Fruit fly (Drosophila melanogaster) whole organism, embryonic: ENCODE data around the gene CG13377.

ENCODE experiments used
- Aef1 ChIP-seq: fragments of 200-800 bp; sonication (Bioruptor generic); IDR thresholded peaks from 3 replicates; pipeline ENCODE4 v1.3.6; 2022; ENCODE audit warnings: missing biosample characterization, missing genetic modification characterization
- Atf6 ChIP-seq: fragments of 200-800 bp; sonication (Bioruptor generic); IDR thresholded peaks from 2 replicates; pipeline ENCODE4 v1.3.6; 2022; ENCODE audit warnings: missing biosample characterization, missing genetic modification characterization
- BtbVII ChIP-seq: fragments of 200-800 bp; sonication (Bioruptor generic); optimal IDR thresholded peaks from 3 replicates; lab custom pipeline; 2017; ENCODE audit warnings: missing biosample characterization, mild to moderate bottlenecking, missing genetic modification characterization
- CG10209 ChIP-seq: fragments of 200-800 bp; sonication (Bioruptor generic); optimal IDR thresholded peaks from 3 replicates; lab custom pipeline; 2017; ENCODE audit warnings: missing biosample characterization, mild to moderate bottlenecking, missing genetic modification characterization, missing genetic modification reagents
- CG1024 ChIP-seq: fragments of 200-800 bp; sonication (Bioruptor generic); IDR thresholded peaks from 2 replicates; pipeline ENCODE4 v1.3.6; 2022; ENCODE audit warnings: missing biosample characterization, missing genetic modification characterization
- CG10366 ChIP-seq: fragments of 200-800 bp; sonication (Bioruptor generic); IDR thresholded peaks from 2 replicates; pipeline ENCODE4 v1.3.6; 2022; ENCODE audit warnings: missing biosample characterization, missing genetic modification characterization
- CG10959 ChIP-seq: fragments of 200-800 bp; sonication (Bioruptor generic); IDR thresholded peaks from 2 replicates; pipeline ENCODE4 v1.3.6; 2022; ENCODE audit warnings: missing biosample characterization, missing genetic modification characterization
- CG11093 ChIP-seq: fragments of 200-800 bp; sonication (Bioruptor generic); IDR thresholded peaks from 3 replicates; pipeline ENCODE4 v1.3.6; 2022; ENCODE audit warnings: missing biosample characterization, missing genetic modification characterization
- CG13287 ChIP-seq: fragments of 200-800 bp; sonication (Bioruptor generic); IDR thresholded peaks from 2 replicates; pipeline ENCODE4 v1.3.6; 2022; ENCODE audit warnings: missing biosample characterization, missing genetic modification characterization; ENCODE audit not compliant: partially characterized antibody
- CG13624 ChIP-seq: fragments of 200-800 bp; sonication (Bioruptor generic); optimal IDR thresholded peaks from 2 replicates; lab custom pipeline; 2016; ENCODE audit warnings: missing biosample characterization, missing genetic modification characterization
- CG15514 ChIP-seq: fragments of 200-800 bp; sonication (Bioruptor generic); optimal IDR thresholded peaks from 3 replicates; lab custom pipeline; 2017; ENCODE audit warnings: missing biosample characterization, missing genetic modification characterization, mild to moderate bottlenecking, moderate library complexity, missing genetic modification reagents
- CG1647 ChIP-seq: fragments of 200-800 bp; sonication (Bioruptor generic); optimal IDR thresholded peaks from 3 replicates; lab custom pipeline; 2016; ENCODE audit warnings: missing biosample characterization, missing genetic modification characterization
- CG17612 ChIP-seq: fragments of 200-800 bp; sonication (Bioruptor generic); IDR thresholded peaks from 2 replicates; pipeline ENCODE4 v1.3.6; 2022; ENCODE audit warnings: missing biosample characterization, missing genetic modification characterization
- CG18011 ChIP-seq: fragments of 200-800 bp; sonication (Bioruptor generic); optimal IDR thresholded peaks from 2 replicates; lab custom pipeline; 2017; ENCODE audit warnings: missing biosample characterization, missing genetic modification characterization, mild to moderate bottlenecking, moderate library complexity, missing genotype
- CG3163 ChIP-seq: fragments of 200-800 bp; sonication (Bioruptor generic); optimal IDR thresholded peaks from 3 replicates; lab custom pipeline; 2016; ENCODE audit warnings: missing biosample characterization, missing genetic modification characterization
- CG32532 ChIP-seq: fragments of 200-800 bp; sonication (Bioruptor generic); IDR thresholded peaks from 2 replicates; pipeline ENCODE4 v1.3.6; 2022; ENCODE audit warnings: missing biosample characterization, missing genetic modification characterization
- CG4707 ChIP-seq: fragments of 200-800 bp; sonication (Bioruptor generic); optimal IDR thresholded peaks from 2 replicates; lab custom pipeline; 2018; ENCODE audit warnings: missing biosample characterization, mild to moderate bottlenecking, missing genetic modification characterization, moderate library complexity
- CG4730 ChIP-seq: fragments of 200-800 bp; sonication (Bioruptor generic); IDR thresholded peaks from 2 replicates; pipeline ENCODE4 v1.3.6; 2022; ENCODE audit warnings: missing biosample characterization, missing genetic modification characterization
- CG6175 ChIP-seq: fragments of 200-800 bp; sonication (Bioruptor generic); IDR thresholded peaks from 3 replicates; pipeline ENCODE4 v1.3.6; 2022; ENCODE audit warnings: missing biosample characterization, missing genetic modification characterization
- CG6683 ChIP-seq: fragments of 200-800 bp; sonication (Bioruptor generic); optimal IDR thresholded peaks from 2 replicates; lab custom pipeline; 2017; ENCODE audit warnings: missing biosample characterization, mild to moderate bottlenecking, missing genetic modification characterization, missing genetic modification reagents
- CG7372 ChIP-seq: fragments of 200-800 bp; sonication (Bioruptor generic); IDR thresholded peaks from 2 replicates; pipeline ENCODE4 v1.3.6; 2022; ENCODE audit warnings: missing biosample characterization, missing genetic modification characterization
- CG7928 ChIP-seq: fragments of 200-800 bp; sonication (Bioruptor generic); optimal IDR thresholded peaks from 2 replicates; lab custom pipeline; 2017; ENCODE audit warnings: missing biosample characterization, mild to moderate bottlenecking, missing genetic modification characterization
- CG7987 ChIP-seq: fragments of 200-800 bp; sonication (Bioruptor generic); optimal IDR thresholded peaks from 2 replicates; lab custom pipeline; 2018; ENCODE audit warnings: missing biosample characterization, mild to moderate bottlenecking, missing genetic modification characterization, moderate library complexity
- CG9215 ChIP-seq: fragments of 200-800 bp; sonication (Bioruptor generic); IDR thresholded peaks from 2 replicates; pipeline ENCODE4 v1.3.6; 2022; ENCODE audit warnings: missing biosample characterization, missing genetic modification characterization
- CG9609 ChIP-seq: fragments of 200-800 bp; sonication (Bioruptor generic); optimal IDR thresholded peaks from 3 replicates; lab custom pipeline; 2016; ENCODE audit warnings: missing biosample characterization, missing genetic modification characterization
- CG9727 ChIP-seq: fragments of 200-800 bp; sonication (Bioruptor generic); optimal IDR thresholded peaks from 3 replicates; lab custom pipeline; 2017; ENCODE audit warnings: missing biosample characterization, mild to moderate bottlenecking, missing genetic modification characterization
- D ChIP-seq, 2 experiments: fragments of 200-800 bp in 1 of 2; fragments of >200 bp in 1 of 2; sonication (Bioruptor generic) in 1 of 2; optimal IDR thresholded peaks; 2 replicates in 1 of 2; 3 replicates in 1 of 2; lab custom pipeline; 2017; ENCODE audit warnings: mild to moderate bottlenecking in 1 of 2, missing biosample characterization in 1 of 2, missing genetic modification characterization in 1 of 2, missing genetic modification reagents in 1 of 2
- D19A ChIP-seq: fragments of 200-800 bp; optimal IDR thresholded peaks from 3 replicates; lab custom pipeline; 2019; ENCODE audit warnings: missing biosample characterization, mild to moderate bottlenecking, missing genetic modification characterization, moderate library complexity
- Gug ChIP-seq: fragments of 200-800 bp; sonication (Bioruptor generic); IDR thresholded peaks from 4 replicates; pipeline ENCODE4 v1.3.6; 2022; ENCODE audit warnings: missing biosample characterization, missing genetic modification characterization
- Hmr ChIP-seq: fragments of 200-800 bp; sonication (Bioruptor generic); optimal IDR thresholded peaks from 3 replicates; lab custom pipeline; 2017; ENCODE audit warnings: mild to moderate bottlenecking, missing biosample characterization, missing genetic modification reagents, missing genetic modification characterization
- Lim3 ChIP-seq: fragments of 200-800 bp; sonication (Bioruptor generic); IDR thresholded peaks from 2 replicates; pipeline ENCODE4 v1.3.6; 2022; ENCODE audit warnings: missing biosample characterization, missing genetic modification characterization
- Nf-YB ChIP-seq: fragments of 200-800 bp; sonication (Bioruptor generic); optimal IDR thresholded peaks from 3 replicates; lab custom pipeline; 2019; ENCODE audit warnings: missing biosample characterization, mild to moderate bottlenecking, missing genetic modification characterization, moderate library complexity
- Nf-YC ChIP-seq: fragments of 200-800 bp; optimal IDR thresholded peaks from 3 replicates; lab custom pipeline; 2019; ENCODE audit warnings: missing biosample characterization, mild to moderate bottlenecking, missing genetic modification characterization, moderate library complexity
- Oaz ChIP-seq: fragments of 200-800 bp; sonication (Bioruptor generic); IDR thresholded peaks from 2 replicates; pipeline ENCODE4 v1.3.6; 2022; ENCODE audit warnings: missing biosample characterization, missing genetic modification characterization
- Pdp1 ChIP-seq, 2 experiments: fragments of 200-800 bp; sonication (Bioruptor generic); optimal IDR thresholded peaks; 3 replicates each; lab custom pipeline; 2016; ENCODE audit warnings: missing biosample characterization in 2 of 2, missing genetic modification characterization in 2 of 2, mild to moderate bottlenecking in 1 of 2, moderate library complexity in 1 of 2
- Rfx ChIP-seq: fragments of 200-800 bp; sonication (Bioruptor generic); IDR thresholded peaks from 2 replicates; pipeline ENCODE4 v1.3.6; 2022; ENCODE audit warnings: missing biosample characterization, missing genetic modification characterization
- Trl ChIP-seq, 3 experiments: fragments of >200 bp in 2 of 3; fragments of 200-800 bp in 1 of 3; sonication (Bioruptor generic) in 1 of 3; optimal IDR thresholded peaks; 2 replicates in 1 of 3; 3 replicates in 2 of 3; lab custom pipeline; 2016 to 2017; ENCODE audit warnings: missing biosample characterization in 1 of 3, missing genetic modification characterization in 1 of 3
- YL-1 ChIP-seq: fragments of 200-800 bp; sonication (Bioruptor generic); optimal IDR thresholded peaks from 3 replicates; lab custom pipeline; 2017; ENCODE audit warnings: missing biosample characterization, mild to moderate bottlenecking, missing genetic modification characterization
- amos ChIP-seq: fragments of 200-800 bp; sonication (Bioruptor generic); IDR thresholded peaks from 2 replicates; pipeline ENCODE4 v1.3.6; 2022; ENCODE audit warnings: missing biosample characterization, missing genetic modification characterization; ENCODE audit not compliant: partially characterized antibody
- bcd ChIP-seq: fragments of 200-800 bp; sonication (Bioruptor generic); optimal IDR thresholded peaks from 2 replicates; lab custom pipeline; 2017; ENCODE audit warnings: missing biosample characterization, mild to moderate bottlenecking, missing genetic modification characterization
- bigmax ChIP-seq: fragments of 200-800 bp; sonication (Bioruptor generic); optimal IDR thresholded peaks from 2 replicates; lab custom pipeline; 2018; ENCODE audit warnings: missing biosample characterization, mild to moderate bottlenecking, missing genetic modification characterization
- chinmo ChIP-seq: fragments of 200-800 bp; sonication (Bioruptor generic); IDR thresholded peaks from 4 replicates; pipeline ENCODE4 v1.3.6; 2022; ENCODE audit warnings: missing biosample characterization, missing genetic modification characterization; ENCODE audit not compliant: partially characterized antibody
- fd3F ChIP-seq: fragments of 200-800 bp; sonication (Bioruptor generic); optimal IDR thresholded peaks from 2 replicates; lab custom pipeline; 2018; ENCODE audit warnings: missing biosample characterization, mild to moderate bottlenecking, missing genetic modification characterization, moderate library complexity
- kni ChIP-seq: fragments of 200-800 bp; sonication (Bioruptor generic); optimal IDR thresholded peaks from 3 replicates; lab custom pipeline; 2017; ENCODE audit warnings: mild to moderate bottlenecking, missing biosample characterization, missing genetic modification reagents, missing genetic modification characterization
- mam ChIP-seq: fragments of 200-800 bp; sonication (Bioruptor generic); optimal IDR thresholded peaks from 3 replicates; lab custom pipeline; 2016; ENCODE audit warnings: missing biosample characterization, missing genetic modification characterization
- ranshi ChIP-seq: fragments of 200-800 bp; sonication (Bioruptor generic); IDR thresholded peaks from 2 replicates; pipeline ENCODE4 v1.3.6; 2022; ENCODE audit warnings: missing biosample characterization, missing genetic modification characterization
- repo ChIP-seq: fragments of 200-800 bp; sonication (Bioruptor generic); optimal IDR thresholded peaks from 2 replicates; lab custom pipeline; 2016; ENCODE audit warnings: missing biosample characterization, missing genetic modification characterization
- salm ChIP-seq: fragments of 200-800 bp; sonication (Bioruptor generic); optimal IDR thresholded peaks from 2 replicates; lab custom pipeline; 2018; ENCODE audit warnings: missing biosample characterization, mild to moderate bottlenecking, missing genetic modification characterization
- schlank ChIP-seq: fragments of 200-800 bp; sonication (Bioruptor generic); optimal IDR thresholded peaks from 2 replicates; lab custom pipeline; 2018; ENCODE audit warnings: missing biosample characterization, mild to moderate bottlenecking, missing genetic modification characterization
- zf30C ChIP-seq: fragments of 200-800 bp; sonication (Bioruptor generic); optimal IDR thresholded peaks from 3 replicates; lab custom pipeline; 2018; ENCODE audit warnings: missing biosample characterization, mild to moderate bottlenecking, missing genetic modification characterization

Gene CG13377

dm6 chrX:277885-278284 is 14.1 kb upstream of the CG13377 start (continued):
- no peak for TF ChIP-seq Nf-YB (GFP tag; lab: Kevin White, UChicago)
- TF ChIP-seq CG10959 = no peak
- no peak for TF ChIP-seq CG1647 (GFP tag; lab: Kevin White, UChicago)
- no peak for TF ChIP-seq CG6175
- TF ChIP-seq CG3163 (GFP tag; lab: Kevin White, UChicago) = peak; percentile 90
- TF ChIP-seq Nf-YC (tag; lab: Kevin White, UChicago) = no peak
- no peak for TF ChIP-seq CG32532 (GFP tag; lab: Robert Waterston, UW)
- peak; percentile 29 for TF ChIP-seq D19A (tag; lab: Kevin White, UChicago)
- no peak for TF ChIP-seq ranshi (GFP tag; lab: Robert Waterston, UW)
- peak; percentile 77 for TF ChIP-seq CG4707 (GFP tag; lab: Kevin White, UChicago)
- no peak for TF ChIP-seq CG4730
- no peak for TF ChIP-seq CG7928 (GFP tag; lab: Kevin White, UChicago)
- TF ChIP-seq amos (GFP tag; lab: Robert Waterston, UW) = no peak
- peak; percentile 52 to 56 for TF ChIP-seq Trl (optimal IDR thresholded peaks at IDR 0.05; lab: Kevin White, UChicago)
- TF ChIP-seq Trl (GFP tag; optimal IDR thresholded peaks at IDR 0.05; lab: Kevin White, UChicago) = no peak
- no peak for TF ChIP-seq CG18011
- TF ChIP-seq Oaz (GFP tag; lab: Robert Waterston, UW) = no peak
- TF ChIP-seq D (optimal IDR thresholded peaks at IDR 0.05; lab: Kevin White, UChicago) = no peak
- TF ChIP-seq D (GFP tag; optimal IDR thresholded peaks at IDR 0.05; lab: Kevin White, UChicago) = no peak
- TF ChIP-seq CG7372 (GFP tag; lab: Robert Waterston, UW) = no peak
- no peak for TF ChIP-seq schlank
- no peak for TF ChIP-seq Lim3
- TF ChIP-seq Rfx (GFP tag; lab: Robert Waterston, UW) = no peak
- TF ChIP-seq zf30C (GFP tag; lab: Kevin White, UChicago) = no peak
- TF ChIP-seq CG11093 (GFP tag; lab: Robert Waterston, UW) = no peak
- TF ChIP-seq chinmo = 0 out of 4 replicates have a peak, but pooled peaks have one; percentile 18
- no peak for TF ChIP-seq mam (GFP tag; lab: Kevin White, UChicago)
- no peak for TF ChIP-seq CG7987 (GFP tag; lab: Kevin White, UChicago)
- TF ChIP-seq Hmr (GFP tag; lab: Kevin White, UChicago) = no peak
- no peak for TF ChIP-seq CG9727 (GFP tag; lab: Kevin White, UChicago)
- TF ChIP-seq CG10366 (GFP tag; lab: Robert Waterston, UW) = no peak
- no peak for TF ChIP-seq YL-1
- no peak for TF ChIP-seq repo
- TF ChIP-seq Gug (GFP tag; lab: Robert Waterston, UW) = no peak
- TF ChIP-seq CG9215 (GFP tag; lab: Robert Waterston, UW) = no peak
- TF ChIP-seq CG1024 (GFP tag; lab: Robert Waterston, UW) = no peak
- no peak for TF ChIP-seq CG10209 (GFP tag; lab: Kevin White, UChicago)
- TF ChIP-seq bcd (GFP tag; lab: Kevin White, UChicago) = no peak
- peak; percentile 7 for TF ChIP-seq kni
- no peak for TF ChIP-seq Aef1
- no peak for TF ChIP-seq CG9609
- no peak for TF ChIP-seq BtbVII (GFP tag; lab: Kevin White, UChicago)
- no peak for TF ChIP-seq Atf6 (GFP tag; lab: Robert Waterston, UW)
- no peak for TF ChIP-seq bigmax (GFP tag; lab: Kevin White, UChicago)
- no peak for TF ChIP-seq CG6683 (GFP tag; lab: Kevin White, UChicago)
- peak in 1 of 2 experiments; percentile 73 for TF ChIP-seq Pdp1 (GFP tag; optimal IDR thresholded peaks at IDR 0.05; lab: Kevin White, UChicago)
- no peak for TF ChIP-seq CG15514 (GFP tag; lab: Kevin White, UChicago)
- no peak for TF ChIP-seq salm (tag; lab: Kevin White, UChicago)
- no peak for TF ChIP-seq CG13624 (GFP tag; lab: Kevin White, UChicago)
- TF ChIP-seq fd3F = no peak
- TF ChIP-seq CG13287 (GFP tag; lab: Robert Waterston, UW) = no peak
- TF ChIP-seq CG17612 (GFP tag; lab: Robert Waterston, UW) = no peak
